Worm (Caenorhabditis elegans) whole organism, L2 larva: Measurements from ENCODE around the gene T28C12.15.

Experiments
- C34F6.9 ChIP-seq: fragments of 150-350 bp; optimal IDR thresholded peaks from 2 replicates; lab custom pipeline; 2014; ENCODE audit warnings: missing biosample characterization, missing genetic modification characterization
- F13H6.1 ChIP-seq: sonication (generic microtip); optimal IDR thresholded peaks from 2 replicates; lab custom pipeline; 2016; ENCODE audit warnings: missing genetic modification characterization, missing compliant biosample characterization
- R02D3.7 ChIP-seq: fragments of 150-350 bp; optimal IDR thresholded peaks from 2 replicates; lab custom pipeline; 2014; ENCODE audit warnings: missing biosample characterization, missing genetic modification characterization
- ZK546.5 ChIP-seq: sonication (generic microtip); optimal IDR thresholded peaks from 2 replicates; lab custom pipeline; 2017; ENCODE audit warnings: missing biosample characterization, missing genetic modification characterization
- alr-1 ChIP-seq: fragments of 150-350 bp; optimal IDR thresholded peaks from 2 replicates; lab custom pipeline; 2014; ENCODE audit warnings: missing biosample characterization, missing genetic modification characterization
- blmp-1 ChIP-seq: sonication (generic microtip); optimal IDR thresholded peaks from 2 replicates; lab custom pipeline; 2017; ENCODE audit warnings: missing genetic modification characterization, mild to moderate bottlenecking, missing compliant biosample characterization, antibody characterized with exemption, moderate library complexity; ENCODE audit not compliant: insufficient read depth
- ceh-16 ChIP-seq: fragments of 150-350 bp; optimal IDR thresholded peaks from 2 replicates; lab custom pipeline; 2014; ENCODE audit warnings: missing biosample characterization, missing genetic modification characterization
- dmd-4 ChIP-seq: sonication (generic microtip); optimal IDR thresholded peaks from 2 replicates; lab custom pipeline; 2017; ENCODE audit warnings: missing biosample characterization, missing genetic modification characterization
- egl-27 ChIP-seq: sonication (generic microtip); optimal IDR thresholded peaks from 3 replicates; lab custom pipeline; 2017; ENCODE audit warnings: missing biosample characterization, missing genetic modification reagents, missing genetic modification characterization
- elt-1 ChIP-seq: fragments of 150-350 bp; optimal IDR thresholded peaks from 2 replicates; lab custom pipeline; 2014; ENCODE audit warnings: missing biosample characterization, missing genetic modification characterization
- fos-1 ChIP-seq: fragments of 150-350 bp; optimal IDR thresholded peaks from 2 replicates; lab custom pipeline; 2014; ENCODE audit warnings: missing biosample characterization, missing genetic modification characterization
- gmeb-1 ChIP-seq: fragments of 150-350 bp; optimal IDR thresholded peaks from 2 replicates; lab custom pipeline; 2014; ENCODE audit warnings: missing biosample characterization, missing genetic modification characterization
- lin-11 ChIP-seq: fragments of 150-350 bp; sonication (generic microtip); optimal IDR thresholded peaks from 2 replicates; lab custom pipeline; 2014; ENCODE audit warnings: missing biosample characterization, missing genetic modification characterization, inconsistent platforms, mixed read lengths
- lin-13 ChIP-seq: fragments of 150-350 bp; optimal IDR thresholded peaks from 2 replicates; lab custom pipeline; 2014; ENCODE audit warnings: missing biosample characterization, missing genetic modification reagents, missing genetic modification characterization
- lin-39 ChIP-seq: fragments of 150-350 bp; optimal IDR thresholded peaks from 2 replicates; lab custom pipeline; 2014; ENCODE audit warnings: missing biosample characterization, missing genetic modification reagents, missing genetic modification characterization
- mab-5 ChIP-seq: fragments of 150-350 bp; optimal IDR thresholded peaks from 2 replicates; lab custom pipeline; 2014; ENCODE audit warnings: missing biosample characterization, missing genetic modification characterization
- mbf-1 ChIP-seq: sonication (generic microtip); optimal IDR thresholded peaks from 2 replicates; lab custom pipeline; 2017; ENCODE audit warnings: missing biosample characterization, missing genetic modification characterization
- mdl-1 ChIP-seq, 2 experiments: fragments of 150-350 bp in 1 of 2; sonication (generic microtip) in 1 of 2; optimal IDR thresholded peaks; 2 replicates each; lab custom pipeline; 2017; ENCODE audit warnings: missing biosample characterization in 2 of 2, missing genetic modification characterization in 2 of 2
- nhr-10 ChIP-seq: sonication (generic microtip); optimal IDR thresholded peaks from 2 replicates; lab custom pipeline; 2017; ENCODE audit warnings: missing biosample characterization, missing genetic modification characterization
- nhr-11 ChIP-seq: fragments of 150-350 bp; optimal IDR thresholded peaks from 2 replicates; lab custom pipeline; 2014; ENCODE audit warnings: missing biosample characterization, missing genetic modification characterization
- nhr-12 ChIP-seq: fragments of 150-350 bp; optimal IDR thresholded peaks from 2 replicates; lab custom pipeline; 2014; ENCODE audit warnings: missing biosample characterization, missing genetic modification characterization
- nhr-129 ChIP-seq: fragments of 150-350 bp; optimal IDR thresholded peaks from 2 replicates; lab custom pipeline; 2014; ENCODE audit warnings: missing biosample characterization, missing genetic modification characterization
- nhr-21 ChIP-seq: fragments of 150-350 bp; optimal IDR thresholded peaks from 2 replicates; lab custom pipeline; 2014; ENCODE audit warnings: missing biosample characterization, missing genetic modification characterization
- nhr-23 ChIP-seq: fragments of 150-350 bp; optimal IDR thresholded peaks from 2 replicates; lab custom pipeline; 2014; ENCODE audit warnings: missing biosample characterization, missing genetic modification reagents, missing genetic modification characterization
- nhr-237 ChIP-seq: fragments of 150-350 bp; optimal IDR thresholded peaks from 2 replicates; lab custom pipeline; 2014; ENCODE audit warnings: missing biosample characterization, missing genetic modification characterization
- nhr-25 ChIP-seq: fragments of 150-350 bp; sonication (generic microtip); optimal IDR thresholded peaks from 3 replicates; lab custom pipeline; 2014; ENCODE audit warnings: missing biosample characterization, missing genetic modification characterization
- nhr-6 ChIP-seq: fragments of 150-350 bp; optimal IDR thresholded peaks from 2 replicates; lab custom pipeline; 2014; ENCODE audit warnings: missing biosample characterization, missing genetic modification characterization
- nhr-77 ChIP-seq: fragments of 150-350 bp; optimal IDR thresholded peaks from 2 replicates; lab custom pipeline; 2014; ENCODE audit warnings: missing biosample characterization, missing genetic modification characterization
- peb-1 ChIP-seq: fragments of 150-350 bp; optimal IDR thresholded peaks from 2 replicates; lab custom pipeline; 2014; ENCODE audit warnings: missing biosample characterization, missing genetic modification characterization
- sem-4 ChIP-seq: fragments of 150-350 bp; optimal IDR thresholded peaks from 2 replicates; lab custom pipeline; 2014; ENCODE audit warnings: missing biosample characterization, missing genetic modification reagents, missing genetic modification characterization
- skn-1 ChIP-seq: sonication (generic microtip); optimal IDR thresholded peaks from 2 replicates; lab custom pipeline; 2017; ENCODE audit warnings: missing biosample characterization, missing genetic modification characterization
- sma-3 ChIP-seq: sonication (generic microtip); optimal IDR thresholded peaks from 2 replicates; lab custom pipeline; 2016; ENCODE audit warnings: missing genetic modification reagents, missing genetic modification characterization, missing compliant biosample characterization
- snpc-4 ChIP-seq: fragments of 150-350 bp; optimal IDR thresholded peaks from 2 replicates; lab custom pipeline; 2014; ENCODE audit warnings: missing biosample characterization, missing genetic modification characterization
- unc-39 ChIP-seq: fragments of 150-350 bp; optimal IDR thresholded peaks from 2 replicates; lab custom pipeline; 2014; ENCODE audit warnings: missing biosample characterization, missing genetic modification characterization
- unc-55 ChIP-seq: fragments of 150-350 bp; sonication (generic microtip); optimal IDR thresholded peaks from 3 replicates; lab custom pipeline; 2014; ENCODE audit warnings: missing biosample characterization, missing genetic modification reagents, missing genetic modification characterization
- unc-62 ChIP-seq: fragments of 150-350 bp; optimal IDR thresholded peaks from 2 replicates; lab custom pipeline; 2014; ENCODE audit warnings: missing biosample characterization, missing genetic modification reagents, missing genetic modification characterization
- zag-1 ChIP-seq: fragments of 150-350 bp; optimal IDR thresholded peaks from 2 replicates; lab custom pipeline; 2014; ENCODE audit warnings: missing biosample characterization, missing genetic modification characterization
- ztf-4 ChIP-seq: fragments of 150-350 bp; optimal IDR thresholded peaks from 2 replicates; lab custom pipeline; 2014; ENCODE audit warnings: missing biosample characterization, missing genetic modification characterization

The T28C12.15 gene

ce11 chrV:6317928-6318327, 3.7 kb downstream of the T28C12.15 start:
- TF ChIP-seq egl-27 (tag; lab: Kevin White, UChicago) (no peak), nhr-25 (tag; lab: Kevin White, UChicago) (peak; percentile 11), nhr-21 (no peak), blmp-1 (tag; lab: Kevin White, UChicago) (peak; percentile 7), nhr-129 (tag; lab: Kevin White, UChicago) (no peak), sem-4 (peak; percentile 8), unc-55 (GFP tag; lab: Kevin White, UChicago) (no peak), skn-1 (tag; lab: Kevin White, UChicago) (no peak), gmeb-1 (no peak), peb-1 (no peak), dmd-4 (tag; lab: Kevin White, UChicago) (no peak), nhr-10 (tag; lab: Kevin White, UChicago) (no peak), ztf-4 (tag; lab: Kevin White, UChicago) (no peak), mdl-1 (tag; optimal IDR thresholded peaks at IDR 0.05; lab: Kevin White, UChicago) (no peak), mbf-1 (tag; lab: Kevin White, UChicago) (no peak), C34F6.9 (tag; lab: Kevin White, UChicago) (no peak), fos-1 (tag; lab: Kevin White, UChicago) (no peak), nhr-6 (tag; lab: Kevin White, UChicago) (no peak), sma-3 (GFP tag; lab: Kevin White, UChicago) (no peak), zag-1 (tag; lab: Kevin White, UChicago) (no peak), nhr-77 (tag; lab: Kevin White, UChicago) (no peak), unc-39 (tag; lab: Kevin White, UChicago) (no peak), mab-5 (tag; lab: Kevin White, UChicago) (no peak), elt-1 (tag; lab: Kevin White, UChicago) (no peak), lin-39 (tag; lab: Kevin White, UChicago) (no peak), lin-13 (GFP tag; lab: Kevin White, UChicago) (no peak)

DNA sequence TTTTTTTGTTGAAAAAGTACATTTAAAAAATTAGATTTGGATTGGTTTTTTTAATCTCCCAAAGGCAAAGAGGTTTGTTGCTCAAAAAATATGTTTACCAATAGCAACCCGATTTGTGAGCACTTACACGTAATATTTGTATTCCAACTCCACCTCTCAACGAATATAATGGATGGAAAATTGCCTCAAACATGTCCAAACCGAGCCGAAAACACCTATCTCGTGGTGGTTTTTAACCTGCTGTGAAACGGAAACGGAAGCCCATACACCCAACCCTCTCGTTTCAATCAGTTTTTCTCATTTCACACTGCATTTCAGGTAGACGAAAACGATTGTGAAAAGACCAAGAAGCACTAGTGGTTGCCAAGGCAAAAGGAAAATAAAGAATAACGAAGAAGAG, 5.0 kb downstream of the T28C12.15 start, which contains the start of gene cest-24:
Gene cest-24, plus strand, starts transcription at position 301 of the 400 bp plus-strand sequence.
- no peak for TF ChIP-seq alr-1 (tag; lab: Kevin White, UChicago)
- TF ChIP-seq mbf-1 (tag; lab: Kevin White, UChicago), result no peak
- no peak for TF ChIP-seq nhr-237 (tag; lab: Kevin White, UChicago)
- no peak for TF ChIP-seq nhr-25 (tag; lab: Kevin White, UChicago)
- no peak for TF ChIP-seq ztf-4 (tag; lab: Kevin White, UChicago)
- TF ChIP-seq unc-62 (GFP tag; lab: Kevin White, UChicago), result no peak
- no peak for TF ChIP-seq F13H6.1
- no peak for TF ChIP-seq nhr-23
- TF ChIP-seq, all 48 proteins: peak for 0

ce11 chrV:6311936-6312335, 9.6 kb downstream of the T28C12.15 start:
- TF ChIP-seq lin-11 (tag; lab: Kevin White, UChicago) (no peak), ceh-16 (tag; lab: Kevin White, UChicago) (no peak), zag-1 (tag; lab: Kevin White, UChicago) (no peak), ZK546.5 (tag; lab: Kevin White, UChicago) (no peak), nhr-12 (tag; lab: Kevin White, UChicago) (no peak), unc-55 (GFP tag; lab: Kevin White, UChicago) (no peak), nhr-237 (tag; lab: Kevin White, UChicago) (no peak), ztf-4 (tag; lab: Kevin White, UChicago) (no peak), nhr-11 (tag; lab: Kevin White, UChicago) (no peak), egl-27 (tag; lab: Kevin White, UChicago) (no peak), nhr-21 (no peak), nhr-25 (tag; lab: Kevin White, UChicago) (no peak), R02D3.7 (tag; lab: Kevin White, UChicago) (no peak), snpc-4 (tag; lab: Kevin White, UChicago) (no peak), unc-39 (tag; lab: Kevin White, UChicago) (no peak), mbf-1 (tag; lab: Kevin White, UChicago) (no peak), nhr-129 (tag; lab: Kevin White, UChicago) (no peak), skn-1 (tag; lab: Kevin White, UChicago) (no peak)
